Fruit fly (Drosophila melanogaster) Kc167 (cell line): Measurements from ENCODE around the gene Ttc26.

ENCODE experiments used
- Myc ChIP-seq: fragments of >200 bp; optimal IDR thresholded peaks from 2 replicates; lab custom pipeline; 2017; ENCODE audit warnings: missing external identifiers
- Sin3A ChIP-seq: fragments of >200 bp; optimal IDR thresholded peaks from 2 replicates; lab custom pipeline; 2018; ENCODE audit warnings: missing external identifiers
- h ChIP-seq: fragments of >200 bp; optimal IDR thresholded peaks from 3 replicates; lab custom pipeline; 2018; ENCODE audit warnings: missing external identifiers
- insv ChIP-seq: fragments of >200 bp; optimal IDR thresholded peaks from 3 replicates; lab custom pipeline; 2018; ENCODE audit warnings: missing external identifiers
- psq ChIP-seq: fragments of >200 bp; optimal IDR thresholded peaks from 2 replicates; lab custom pipeline; 2017; ENCODE audit warnings: missing external identifiers
- ttk ChIP-seq: sonication (Bioruptor generic); optimal IDR thresholded peaks from 2 replicates; lab custom pipeline; 2017; ENCODE audit warnings: missing external identifiers

DNA sequence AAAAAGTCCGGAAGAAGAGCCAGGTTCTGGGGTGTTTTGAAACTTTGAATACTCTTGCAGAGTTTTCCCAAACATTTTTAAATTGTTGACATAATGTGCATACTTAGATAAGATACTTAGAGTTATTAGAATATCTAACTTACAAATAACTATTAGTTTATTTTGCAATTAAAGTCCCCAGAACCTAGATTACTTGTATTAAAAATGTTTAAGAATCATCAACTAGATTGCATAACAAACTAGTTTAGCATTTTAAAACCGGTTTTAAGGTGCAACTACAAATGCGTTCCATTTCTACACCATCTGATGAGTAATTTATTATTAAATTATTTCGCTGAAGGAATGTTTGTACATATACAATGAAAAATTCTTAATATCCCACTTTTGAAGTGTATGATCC lies 32.1 kb downstream of the Ttc26 start:
- TF ChIP-seq psq (lab: Kevin White, UChicago), result no peak
- TF ChIP-seq ttk (lab: Kevin White, UChicago), result no peak
- no peak for TF ChIP-seq insv (lab: Kevin White, UChicago)
- TF ChIP-seq h (lab: Kevin White, UChicago), result no peak
- no peak for TF ChIP-seq Myc (lab: Kevin White, UChicago)
- no peak for TF ChIP-seq Sin3A (lab: Kevin White, UChicago)
